Fruit fly (Drosophila melanogaster) whole organism, embryonic: ENCODE measurements around the gene mRpL15.
A peak's percentile ranks its signal among the peaks of the same experiment; 100 is the strongest.

Experiments
- Adf1 ChIP-seq: fragments of 200-800 bp; sonication (Bioruptor generic); IDR thresholded peaks from 2 replicates; pipeline ENCODE4 v1.3.6; 2022; ENCODE audit warnings: missing biosample characterization, missing genetic modification characterization
- Aef1 ChIP-seq: fragments of 200-800 bp; sonication (Bioruptor generic); IDR thresholded peaks from 3 replicates; pipeline ENCODE4 v1.3.6; 2022; ENCODE audit warnings: missing biosample characterization, missing genetic modification characterization
- Antp ChIP-seq: fragments of 200-800 bp; sonication (Bioruptor generic); optimal IDR thresholded peaks from 3 replicates; lab custom pipeline; 2016; ENCODE audit warnings: missing biosample characterization, missing genetic modification characterization
- Bdp1 ChIP-seq: fragments of 200-800 bp; sonication (Bioruptor generic); optimal IDR thresholded peaks from 3 replicates; lab custom pipeline; 2016; ENCODE audit warnings: missing biosample characterization, missing genetic modification characterization
- CG10366 ChIP-seq: fragments of 200-800 bp; sonication (Bioruptor generic); IDR thresholded peaks from 2 replicates; pipeline ENCODE4 v1.3.6; 2022; ENCODE audit warnings: missing biosample characterization, missing genetic modification characterization
- CG11456 ChIP-seq: fragments of 200-800 bp; sonication (Bioruptor generic); IDR thresholded peaks from 3 replicates; pipeline ENCODE4 v1.3.6; 2022; ENCODE audit warnings: missing biosample characterization, missing genetic modification characterization
- CG12071 ChIP-seq: fragments of 200-800 bp; sonication (Bioruptor generic); optimal IDR thresholded peaks from 3 replicates; lab custom pipeline; 2018; ENCODE audit warnings: missing biosample characterization, mild to moderate bottlenecking, missing genetic modification characterization
- CG12769 ChIP-seq: fragments of 200-800 bp; sonication (Bioruptor generic); optimal IDR thresholded peaks from 2 replicates; lab custom pipeline; 2019; ENCODE audit warnings: missing biosample characterization, mild to moderate bottlenecking, missing genetic modification characterization, moderate library complexity
- CG13894 ChIP-seq: fragments of 200-800 bp; sonication (Bioruptor generic); optimal IDR thresholded peaks from 3 replicates; lab custom pipeline; 2018; ENCODE audit warnings: missing biosample characterization, mild to moderate bottlenecking, missing genetic modification characterization, moderate library complexity
- CG15479 ChIP-seq: fragments of 200-800 bp; sonication (Bioruptor generic); optimal IDR thresholded peaks from 3 replicates; lab custom pipeline; 2019; ENCODE audit warnings: missing biosample characterization, mild to moderate bottlenecking, missing genetic modification characterization, moderate library complexity
- CG15514 ChIP-seq: fragments of 200-800 bp; sonication (Bioruptor generic); optimal IDR thresholded peaks from 3 replicates; lab custom pipeline; 2017; ENCODE audit warnings: missing biosample characterization, missing genetic modification characterization, mild to moderate bottlenecking, moderate library complexity, missing genetic modification reagents
- CG17568 ChIP-seq: fragments of 200-800 bp; sonication (Bioruptor generic); optimal IDR thresholded peaks from 2 replicates; lab custom pipeline; 2018; ENCODE audit warnings: missing biosample characterization, mild to moderate bottlenecking, missing genetic modification characterization, moderate library complexity
- CG17802 ChIP-seq: fragments of 200-800 bp; sonication (Bioruptor generic); optimal IDR thresholded peaks from 2 replicates; lab custom pipeline; 2018; ENCODE audit warnings: missing biosample characterization, mild to moderate bottlenecking, missing genetic modification characterization, moderate library complexity
- CG18619 ChIP-seq: fragments of 200-800 bp; sonication (Bioruptor generic); optimal IDR thresholded peaks from 3 replicates; lab custom pipeline; 2017; ENCODE audit warnings: missing biosample characterization, mild to moderate bottlenecking, missing genetic modification characterization
- CG2889 ChIP-seq: fragments of 200-800 bp; sonication (Bioruptor generic); IDR thresholded peaks from 3 replicates; pipeline ENCODE4 v1.3.6; 2022; ENCODE audit warnings: missing biosample characterization, missing genetic modification characterization
- CG32767 ChIP-seq: fragments of 200-800 bp; sonication (Bioruptor generic); IDR thresholded peaks from 2 replicates; pipeline ENCODE4 v1.3.6; 2022; ENCODE audit warnings: missing biosample characterization, missing genetic modification characterization
- CG5245 ChIP-seq: fragments of 200-800 bp; sonication (Bioruptor generic); optimal IDR thresholded peaks from 3 replicates; lab custom pipeline; 2016; ENCODE audit warnings: missing biosample characterization, missing genetic modification characterization
- CG5953 ChIP-seq: fragments of 200-800 bp; sonication (Bioruptor generic); IDR thresholded peaks from 2 replicates; pipeline ENCODE4 v1.3.6; 2022; ENCODE audit warnings: missing biosample characterization, missing genetic modification characterization
- CG7987 ChIP-seq: fragments of 200-800 bp; sonication (Bioruptor generic); optimal IDR thresholded peaks from 2 replicates; lab custom pipeline; 2018; ENCODE audit warnings: missing biosample characterization, mild to moderate bottlenecking, missing genetic modification characterization, moderate library complexity
- CG8765 ChIP-seq: fragments of 200-800 bp; sonication (Bioruptor generic); IDR thresholded peaks from 2 replicates; pipeline ENCODE4 v1.3.6; 2022; ENCODE audit warnings: missing biosample characterization, missing genetic modification characterization
- CG9727 ChIP-seq: fragments of 200-800 bp; sonication (Bioruptor generic); optimal IDR thresholded peaks from 3 replicates; lab custom pipeline; 2017; ENCODE audit warnings: missing biosample characterization, mild to moderate bottlenecking, missing genetic modification characterization
- CG9876 ChIP-seq: fragments of 200-800 bp; sonication (Bioruptor generic); optimal IDR thresholded peaks from 2 replicates; lab custom pipeline; 2016; ENCODE audit warnings: missing biosample characterization, missing genetic modification characterization
- Dek ChIP-seq: fragments of 200-800 bp; sonication (Bioruptor generic); optimal IDR thresholded peaks from 3 replicates; lab custom pipeline; 2019; ENCODE audit warnings: missing biosample characterization, mild to moderate bottlenecking, missing genetic modification characterization, moderate library complexity
- Dip2 ChIP-seq: fragments of 200-800 bp; sonication (Bioruptor generic); IDR thresholded peaks from 2 replicates; pipeline ENCODE4 v1.3.6; 2022; ENCODE audit warnings: missing biosample characterization, missing genetic modification characterization
- Elba2 ChIP-seq: fragments of 200-800 bp; sonication (Bioruptor generic); optimal IDR thresholded peaks from 3 replicates; lab custom pipeline; 2016; ENCODE audit warnings: missing biosample characterization, missing genetic modification characterization
- GATAe ChIP-seq: fragments of 200-800 bp; sonication (Bioruptor generic); conservative IDR thresholded peaks from 2 replicates; pipeline ENCODE4 v1.3.6; 2022; ENCODE audit warnings: missing biosample characterization, missing genetic modification characterization
- Hmr ChIP-seq: fragments of 200-800 bp; sonication (Bioruptor generic); optimal IDR thresholded peaks from 3 replicates; lab custom pipeline; 2017; ENCODE audit warnings: mild to moderate bottlenecking, missing biosample characterization, missing genetic modification reagents, missing genetic modification characterization
- Lim3 ChIP-seq: fragments of 200-800 bp; sonication (Bioruptor generic); IDR thresholded peaks from 2 replicates; pipeline ENCODE4 v1.3.6; 2022; ENCODE audit warnings: missing biosample characterization, missing genetic modification characterization
- Mes4 ChIP-seq: fragments of 200-800 bp; sonication (Bioruptor generic); optimal IDR thresholded peaks from 2 replicates; lab custom pipeline; 2016; ENCODE audit warnings: missing biosample characterization, missing genetic modification characterization
- Sox100B ChIP-seq: fragments of 200-800 bp; sonication (Bioruptor generic); optimal IDR thresholded peaks from 3 replicates; lab custom pipeline; 2018; ENCODE audit warnings: missing biosample characterization, mild to moderate bottlenecking, missing genetic modification characterization
- Sox102F ChIP-seq: fragments of 200-800 bp; sonication (Bioruptor generic); optimal IDR thresholded peaks from 2 replicates; lab custom pipeline; 2018; ENCODE audit warnings: missing biosample characterization, mild to moderate bottlenecking, missing genetic modification characterization, moderate library complexity
- Sry-δ ChIP-seq: fragments of 200-800 bp; sonication (Bioruptor generic); optimal IDR thresholded peaks from 2 replicates; lab custom pipeline; 2016; ENCODE audit warnings: missing biosample characterization, missing genetic modification characterization
- az2 ChIP-seq: fragments of 200-800 bp; sonication (Bioruptor generic); optimal IDR thresholded peaks from 3 replicates; lab custom pipeline; 2016; ENCODE audit warnings: missing biosample characterization, missing genetic modification characterization
- br ChIP-seq: fragments of >200 bp; optimal IDR thresholded peaks from 2 replicates; lab custom pipeline; 2017
- btn ChIP-seq: fragments of 200-800 bp; sonication (Bioruptor generic); optimal IDR thresholded peaks from 2 replicates; lab custom pipeline; 2016; ENCODE audit warnings: missing biosample characterization, missing genetic modification characterization
- caup ChIP-seq: fragments of 200-800 bp; sonication (Bioruptor generic); optimal IDR thresholded peaks from 3 replicates; lab custom pipeline; 2017; ENCODE audit warnings: missing biosample characterization, mild to moderate bottlenecking, missing genetic modification characterization, moderate library complexity; ENCODE audit not compliant: severe bottlenecking
- chif ChIP-seq, 2 experiments: fragments of 200-800 bp; sonication (Bioruptor generic); optimal IDR thresholded peaks; 3 replicates each; lab custom pipeline; 2016; ENCODE audit warnings: missing biosample characterization in 2 of 2, missing genetic modification characterization in 2 of 2
- fu2 ChIP-seq: fragments of 200-800 bp; sonication (Bioruptor generic); optimal IDR thresholded peaks from 2 replicates; lab custom pipeline; 2016; ENCODE audit warnings: missing biosample characterization, missing genetic modification characterization
- inv ChIP-seq: fragments of 200-800 bp; sonication (Bioruptor generic); IDR thresholded peaks from 2 replicates; pipeline ENCODE4 v1.3.6; 2022; ENCODE audit warnings: missing biosample characterization, missing genetic modification characterization; ENCODE audit not compliant: partially characterized antibody
- jigr1 ChIP-seq: fragments of 200-800 bp; sonication (Bioruptor generic); IDR thresholded peaks from 3 replicates; pipeline ENCODE4 v1.3.6; 2022; ENCODE audit warnings: missing biosample characterization, missing genetic modification characterization
- kah ChIP-seq: fragments of 200-800 bp; sonication (Bioruptor generic); optimal IDR thresholded peaks from 2 replicates; lab custom pipeline; 2018; ENCODE audit warnings: missing biosample characterization, mild to moderate bottlenecking, missing genetic modification characterization
- mirr ChIP-seq: fragments of 200-800 bp; sonication (Bioruptor generic); optimal IDR thresholded peaks from 3 replicates; lab custom pipeline; 2018; ENCODE audit warnings: missing biosample characterization, mild to moderate bottlenecking, missing genetic modification characterization
- nom ChIP-seq: fragments of 200-800 bp; sonication (Bioruptor generic); optimal IDR thresholded peaks from 2 replicates; lab custom pipeline; 2017; ENCODE audit warnings: missing biosample characterization, missing genetic modification characterization, mild to moderate bottlenecking, moderate library complexity, missing genetic modification reagents
- otp ChIP-seq: fragments of 200-800 bp; sonication (Bioruptor generic); IDR thresholded peaks from 3 replicates; pipeline ENCODE4, ENCODE4 v1.3.6; 2022; ENCODE audit warnings: missing biosample characterization, missing genetic modification characterization
- pan ChIP-seq, 4 experiments: fragments of >200 bp in 3 of 4; fragments of 200-800 bp in 1 of 4; sonication (Bioruptor generic) in 1 of 4; optimal IDR thresholded peaks in 3 of 4; IDR thresholded peaks in 1 of 4; 2 replicates each; pipeline versions ENCODE4 v1.3.6 to Lab custom; 2017 to 2022; ENCODE audit warnings: missing biosample characterization in 2 of 4, missing genetic modification characterization in 2 of 4, mixed read lengths in 1 of 4
- run ChIP-seq: fragments of 200-800 bp; sonication (Bioruptor generic); optimal IDR thresholded peaks from 3 replicates; lab custom pipeline; 2018; ENCODE audit warnings: missing biosample characterization, mild to moderate bottlenecking, missing genetic modification characterization
- sd ChIP-seq: fragments of 200-800 bp; sonication (Bioruptor generic); optimal IDR thresholded peaks from 3 replicates; lab custom pipeline; 2018; ENCODE audit warnings: missing biosample characterization, mild to moderate bottlenecking, missing genetic modification characterization, moderate library complexity
- trem ChIP-seq: fragments of 200-800 bp; optimal IDR thresholded peaks from 3 replicates; lab custom pipeline; 2019; ENCODE audit warnings: missing biosample characterization, mild to moderate bottlenecking, missing genetic modification characterization, moderate library complexity
- vnd ChIP-seq: fragments of 200-800 bp; sonication (Bioruptor generic); IDR thresholded peaks from 3 replicates; pipeline ENCODE4 v1.3.6; 2022; ENCODE audit warnings: missing biosample characterization, missing genetic modification characterization; ENCODE audit not compliant: partially characterized antibody

mRpL15 gene

dm6 chr3L:20387038-20387842, 48.8 kb downstream of the mRpL15 start (continued):
- TF ChIP-seq CG9876 (GFP tag; lab: Kevin White, UChicago) (no peak), kah (no peak), CG32767 (GFP tag; lab: Robert Waterston, UW) (no peak), CG8765 (GFP tag; lab: Robert Waterston, UW) (no peak), Sox102F (GFP tag; lab: Kevin White, UChicago) (no peak), caup (GFP tag; lab: Kevin White, UChicago) (no peak), Elba2 (GFP tag; lab: Kevin White, UChicago) (no peak), CG7987 (GFP tag; lab: Kevin White, UChicago) (no peak), otp (GFP tag; lab: Robert Waterston, UW) (no peak), CG17568 (GFP tag; lab: Kevin White, UChicago) (no peak), jigr1 (no peak), az2 (GFP tag; lab: Kevin White, UChicago) (no peak), Antp (no peak), CG15514 (GFP tag; lab: Kevin White, UChicago) (peak; percentile 19), CG13894 (tag; lab: Kevin White, UChicago) (peak; percentile 2), CG5245 (GFP tag; lab: Kevin White, UChicago) (no peak), Adf1 (GFP tag; lab: Robert Waterston, UW) (no peak; the same call in 1 of the 2 replicates), CG12769 (tag; lab: Kevin White, UChicago) (peak; percentile 3), CG2889 (GFP tag; lab: Robert Waterston, UW) (no peak), CG12071 (GFP tag; lab: Kevin White, UChicago) (no peak), Mes4 (GFP tag; lab: Kevin White, UChicago) (no peak), Bdp1 (no peak), pan (optimal IDR thresholded peaks at IDR 0.05; lab: Kevin White, UChicago) (no peak), pan (GFP tag; optimal IDR thresholded peaks at IDR 0.05 in 1 of 2, IDR thresholded peaks at IDR 0.05 in 1 of 2) (no peak), Aef1 (GFP tag; lab: Robert Waterston, UW) (no peak), nom (GFP tag; lab: Kevin White, UChicago) (no peak), vnd (GFP tag; lab: Robert Waterston, UW) (no peak), Lim3 (GFP tag; lab: Robert Waterston, UW) (no peak), fu2 (GFP tag; lab: Kevin White, UChicago) (no peak), Dip2 (GFP tag; lab: Robert Waterston, UW) (no peak), CG15479 (no peak), GATAe (GFP tag; lab: Robert Waterston, UW) (peak; percentile 62), run (no peak), CG17802 (tag; lab: Kevin White, UChicago) (no peak), CG18619 (no peak), Sry-δ (GFP tag; lab: Kevin White, UChicago) (no peak), Hmr (GFP tag; lab: Kevin White, UChicago) (peak; percentile 2), Sox100B (GFP tag; lab: Kevin White, UChicago) (no peak), btn (GFP tag; lab: Kevin White, UChicago) (no peak), Dek (no peak), chif (GFP tag; optimal IDR thresholded peaks at IDR 0.05; lab: Kevin White, UChicago) (no peak), inv (no peak), mirr (GFP tag; lab: Kevin White, UChicago) (peak; percentile 42), CG11456 (GFP tag; lab: Robert Waterston, UW) (no peak), trem (no peak), CG10366 (GFP tag; lab: Robert Waterston, UW) (no peak), CG5953 (GFP tag; lab: Robert Waterston, UW) (no peak), CG9727 (GFP tag; lab: Kevin White, UChicago) (no peak), sd (tag; lab: Kevin White, UChicago) (peak; percentile 60), br (lab: Kevin White, UChicago) (no peak)
